Worm (Caenorhabditis elegans) whole organism, late embryonic: ENCODE data around the gene acc-1.

ENCODE experiments used
- C08G9.2 ChIP-seq: sonication (generic microtip); optimal IDR thresholded peaks from 2 replicates; lab custom pipeline; 2016; ENCODE audit warnings: mild to moderate bottlenecking, missing genetic modification characterization, moderate library complexity, missing compliant biosample characterization
- C38D4.7 ChIP-seq: fragments of 200-800 bp; sonication (Bioruptor generic); optimal IDR thresholded peaks from 2 replicates; lab custom pipeline; 2018; ENCODE audit warnings: mild to moderate bottlenecking, missing genetic modification characterization, moderate library complexity, missing compliant biosample characterization
- K09A11.1 ChIP-seq: sonication (generic microtip); optimal IDR thresholded peaks from 2 replicates; lab custom pipeline; 2017; ENCODE audit warnings: antibody characterized with exemption, mild to moderate bottlenecking, missing genetic modification characterization, missing compliant biosample characterization; ENCODE audit not compliant: insufficient read depth
- T23F11.4 ChIP-seq: fragments of 200-800 bp; sonication (Bioruptor generic); optimal IDR thresholded peaks from 2 replicates; lab custom pipeline; 2018; ENCODE audit warnings: mild to moderate bottlenecking, missing genetic modification characterization, missing compliant biosample characterization
- ahr-1 ChIP-seq: sonication (generic microtip); optimal IDR thresholded peaks from 2 replicates; lab custom pipeline; 2016; ENCODE audit warnings: missing genetic modification characterization, missing compliant biosample characterization
- ceh-14 ChIP-seq: sonication (generic microtip); optimal IDR thresholded peaks from 2 replicates; lab custom pipeline; 2016; ENCODE audit warnings: missing genotype, missing genetic modification characterization, missing compliant biosample characterization
- ceh-18 ChIP-seq: sonication (generic microtip); optimal IDR thresholded peaks from 2 replicates; lab custom pipeline; 2016; ENCODE audit warnings: missing genetic modification characterization, missing compliant biosample characterization
- ceh-19 ChIP-seq: fragments of 200-800 bp; sonication (Bioruptor generic); optimal IDR thresholded peaks from 2 replicates; lab custom pipeline; 2018; ENCODE audit warnings: mild to moderate bottlenecking, missing genetic modification characterization, missing compliant biosample characterization
- ceh-30 ChIP-seq: fragments of 150-350 bp; optimal IDR thresholded peaks from 2 replicates; lab custom pipeline; 2014; ENCODE audit warnings: missing biosample characterization, missing genetic modification characterization
- ceh-34 ChIP-seq: sonication (generic microtip); optimal IDR thresholded peaks from 2 replicates; lab custom pipeline; 2016; ENCODE audit warnings: mild to moderate bottlenecking, missing genetic modification characterization, missing compliant biosample characterization
- ceh-45 ChIP-seq: fragments of 200-800 bp; sonication (Bioruptor generic); IDR thresholded peaks from 2 replicates; pipeline ENCODE4 v1.3.6; 2022; ENCODE audit warnings: missing genetic modification reagents, missing genetic modification characterization, missing compliant biosample characterization
- dmd-4 ChIP-seq: sonication (generic microtip); optimal IDR thresholded peaks from 2 replicates; lab custom pipeline; 2016; ENCODE audit warnings: borderline replicate concordance, missing genetic modification characterization, missing compliant biosample characterization
- elt-2 ChIP-seq: sonication (generic microtip); optimal IDR thresholded peaks from 2 replicates; lab custom pipeline; 2016; ENCODE audit warnings: missing genetic modification reagents, missing genetic modification characterization, missing compliant biosample characterization
- fax-1 ChIP-seq: sonication (generic microtip); optimal IDR thresholded peaks from 2 replicates; lab custom pipeline; 2016; ENCODE audit warnings: missing genotype, missing genetic modification characterization, missing compliant biosample characterization
- fkh-10 ChIP-seq: fragments of 150-350 bp; optimal IDR thresholded peaks from 2 replicates; lab custom pipeline; 2014; ENCODE audit warnings: missing biosample characterization, missing genetic modification reagents, missing genetic modification characterization
- fkh-6 ChIP-seq: sonication (generic microtip); optimal IDR thresholded peaks from 2 replicates; lab custom pipeline; 2016; ENCODE audit warnings: missing genetic modification characterization, missing compliant biosample characterization
- gmeb-2 ChIP-seq: sonication (generic microtip); optimal IDR thresholded peaks from 2 replicates; lab custom pipeline; 2016; ENCODE audit warnings: missing genetic modification characterization, inconsistent platforms, missing compliant biosample characterization
- hlh-30 ChIP-seq: sonication (generic microtip); optimal IDR thresholded peaks from 2 replicates; lab custom pipeline; 2017; ENCODE audit warnings: antibody characterized with exemption, missing genetic modification characterization, missing compliant biosample characterization; ENCODE audit not compliant: insufficient read depth
- hlh-8 ChIP-seq: sonication (generic microtip); optimal IDR thresholded peaks from 2 replicates; lab custom pipeline; 2016; ENCODE audit warnings: missing genotype, missing genetic modification characterization, missing compliant biosample characterization
- nfya-1 ChIP-seq: sonication (generic microtip); optimal IDR thresholded peaks from 2 replicates; lab custom pipeline; 2017; ENCODE audit warnings: missing genetic modification characterization, mild to moderate bottlenecking, missing compliant biosample characterization, antibody characterized with exemption, moderate library complexity
- nhr-11 ChIP-seq: fragments of 150-350 bp; optimal IDR thresholded peaks from 2 replicates; lab custom pipeline; 2014; ENCODE audit warnings: missing biosample characterization, missing genetic modification characterization
- nhr-232 ChIP-seq: sonication (generic microtip); optimal IDR thresholded peaks from 2 replicates; lab custom pipeline; 2016; ENCODE audit warnings: missing genetic modification characterization, missing compliant biosample characterization
- pag-3 ChIP-seq: sonication (generic microtip); optimal IDR thresholded peaks from 2 replicates; lab custom pipeline; 2016; ENCODE audit warnings: missing compliant biosample characterization, missing genetic modification characterization, borderline replicate concordance
- pax-1 ChIP-seq: fragments of 150-350 bp; optimal IDR thresholded peaks from 2 replicates; lab custom pipeline; 2014; ENCODE audit warnings: missing biosample characterization, missing genetic modification characterization
- ref-2 ChIP-seq: sonication (generic microtip); optimal IDR thresholded peaks from 2 replicates; lab custom pipeline; 2016; ENCODE audit warnings: missing genetic modification characterization, missing compliant biosample characterization
- sdc-2 ChIP-seq: sonication (generic microtip); optimal IDR thresholded peaks from 2 replicates; lab custom pipeline; 2016; ENCODE audit warnings: missing genotype, missing genetic modification characterization, missing compliant biosample characterization
- syd-9 ChIP-seq: sonication (generic microtip); optimal IDR thresholded peaks from 2 replicates; lab custom pipeline; 2016; ENCODE audit warnings: mild to moderate bottlenecking, missing genetic modification characterization, moderate library complexity, missing compliant biosample characterization
- tbx-2 ChIP-seq: sonication (generic microtip); optimal IDR thresholded peaks from 2 replicates; lab custom pipeline; 2016; ENCODE audit warnings: missing genetic modification characterization, missing compliant biosample characterization
- tbx-7 ChIP-seq: sonication (generic microtip); optimal IDR thresholded peaks from 2 replicates; lab custom pipeline; 2016; ENCODE audit warnings: missing genotype, missing genetic modification characterization, missing compliant biosample characterization
- unc-3 ChIP-seq, 2 experiments: fragments of 200-800 bp in 1 of 2; sonication (Bioruptor generic) in 1 of 2; sonication (generic microtip) in 1 of 2; conservative IDR thresholded peaks in 1 of 2; optimal IDR thresholded peaks in 1 of 2; 2 replicates each; pipeline versions ENCODE4 v1.3.6 to Lab custom; 2016 to 2022; ENCODE audit warnings: missing compliant biosample characterization in 2 of 2, missing genetic modification characterization in 2 of 2, missing genetic modification reagents in 1 of 2
- unc-42 ChIP-seq: sonication (generic microtip); optimal IDR thresholded peaks from 2 replicates; lab custom pipeline; 2016; ENCODE audit warnings: missing genotype, missing genetic modification characterization, missing compliant biosample characterization
- unc-55 ChIP-seq: sonication (generic microtip); optimal IDR thresholded peaks from 2 replicates; lab custom pipeline; 2017; ENCODE audit warnings: missing biosample characterization, missing genetic modification reagents, missing genetic modification characterization
- ztf-16 ChIP-seq: sonication (generic microtip); optimal IDR thresholded peaks from 2 replicates; lab custom pipeline; 2017; ENCODE audit warnings: missing genetic modification characterization, missing compliant biosample characterization

The acc-1 gene

DNA sequence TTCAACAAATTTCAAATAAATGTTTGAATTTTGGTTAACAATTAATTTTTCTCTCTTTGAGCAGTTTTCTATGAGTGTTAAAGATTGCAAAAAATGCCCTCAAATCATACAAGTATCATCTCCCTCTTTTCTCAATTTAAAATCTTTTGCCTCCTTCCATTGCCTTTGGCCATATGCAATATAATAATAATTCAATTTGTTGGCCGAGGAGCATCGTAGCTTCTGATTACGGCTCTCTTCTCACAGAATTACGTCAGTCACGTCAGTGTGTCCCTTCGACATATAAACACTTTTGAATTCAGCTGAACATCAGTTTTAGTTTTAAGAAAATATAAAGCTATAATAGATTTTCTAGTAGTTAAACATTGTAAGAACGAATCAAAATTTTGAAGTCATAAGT is 2.3 kb upstream of the acc-1 start:
- TF ChIP-seq fkh-10 (GFP tag; lab: Kevin White, UChicago), result no peak
- TF ChIP-seq unc-42 (tag; lab: Kevin White, UChicago), result peak; percentile 85
- no peak for TF ChIP-seq sdc-2
- no peak for TF ChIP-seq tbx-7 (tag; lab: Kevin White, UChicago)
- no peak for TF ChIP-seq hlh-8 (tag; lab: Kevin White, UChicago)
- TF ChIP-seq nhr-11 (tag; lab: Kevin White, UChicago), result no peak
- no peak for TF ChIP-seq syd-9 (tag; lab: Kevin White, UChicago)
- TF ChIP-seq ceh-18, result no peak

DNA sequence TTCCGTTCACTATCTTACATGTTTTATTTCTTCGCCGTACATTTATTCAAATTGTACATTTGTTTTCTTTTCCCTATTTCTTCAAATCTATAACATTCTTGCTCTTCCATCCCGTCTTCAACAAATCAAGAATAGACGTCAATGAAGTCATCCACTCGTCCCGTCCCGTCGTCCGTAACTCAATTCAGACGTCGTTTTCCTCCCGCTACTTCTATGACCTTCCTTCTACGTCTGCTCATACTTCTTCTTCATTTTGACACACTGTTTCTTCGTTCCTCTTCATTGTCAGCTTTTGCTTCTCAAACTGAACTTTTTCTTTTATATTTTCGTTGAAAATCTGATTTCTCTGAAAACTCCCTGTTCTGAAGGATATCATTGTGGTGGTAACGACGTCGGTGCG is 2.1 kb downstream of the acc-1 start:
- TF ChIP-seq fax-1, result no peak
- peak; percentile 82 for TF ChIP-seq unc-42 (tag; lab: Kevin White, UChicago)
- no peak for TF ChIP-seq T23F11.4 (GFP tag; lab: Kevin White, UChicago)
- TF ChIP-seq gmeb-2, result no peak

DNA sequence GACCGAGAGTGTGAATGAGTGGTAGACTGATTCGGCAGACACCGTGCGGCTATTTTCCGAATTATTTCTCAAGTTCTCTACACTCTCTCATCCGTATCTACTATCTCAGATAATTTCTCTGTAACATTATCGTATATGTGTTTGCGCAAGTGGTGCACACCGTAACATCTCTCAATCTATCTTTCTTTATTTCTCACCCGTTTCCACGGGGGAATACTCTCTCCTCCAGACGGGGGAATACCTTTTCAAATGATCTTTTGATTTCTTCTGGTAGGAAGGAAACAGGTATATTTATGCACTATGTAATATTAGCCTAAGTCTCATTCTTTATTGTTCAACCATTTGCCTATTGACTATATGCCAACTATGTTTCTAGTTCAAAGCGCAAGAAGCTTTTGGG is 9.2 kb downstream of the acc-1 start:
- TF ChIP-seq ceh-18 (no peak), ref-2 (tag; lab: Kevin White, UChicago) (no peak), ztf-16 (tag; lab: Kevin White, UChicago) (no peak), tbx-2 (peak; percentile 45), ceh-30 (tag; lab: Kevin White, UChicago) (peak; percentile 8), fkh-6 (no peak), unc-3 (GFP tag; conservative IDR thresholded peaks at IDR 0.05; lab: Robert Waterston, UW) (no peak), unc-3 (tag; optimal IDR thresholded peaks at IDR 0.05; lab: Kevin White, UChicago) (no peak), K09A11.1 (tag; lab: Kevin White, UChicago) (no peak), ceh-14 (no peak), nfya-1 (tag; lab: Kevin White, UChicago) (peak; percentile 25), C08G9.2 (no peak), nhr-232 (no peak), pax-1 (tag; lab: Kevin White, UChicago) (no peak), C38D4.7 (GFP tag; lab: Kevin White, UChicago) (no peak), dmd-4 (tag; lab: Kevin White, UChicago) (no peak), pag-3 (tag; lab: Kevin White, UChicago) (no peak), elt-2 (tag; lab: Kevin White, UChicago) (peak; percentile 19), ceh-34 (tag; lab: Kevin White, UChicago) (peak; percentile 38), fkh-10 (GFP tag; lab: Kevin White, UChicago) (no peak), syd-9 (tag; lab: Kevin White, UChicago) (no peak), ahr-1 (no peak), ceh-19 (no peak), ceh-45 (GFP tag; lab: Robert Waterston, UW) (no peak), unc-55 (no peak)

DNA sequence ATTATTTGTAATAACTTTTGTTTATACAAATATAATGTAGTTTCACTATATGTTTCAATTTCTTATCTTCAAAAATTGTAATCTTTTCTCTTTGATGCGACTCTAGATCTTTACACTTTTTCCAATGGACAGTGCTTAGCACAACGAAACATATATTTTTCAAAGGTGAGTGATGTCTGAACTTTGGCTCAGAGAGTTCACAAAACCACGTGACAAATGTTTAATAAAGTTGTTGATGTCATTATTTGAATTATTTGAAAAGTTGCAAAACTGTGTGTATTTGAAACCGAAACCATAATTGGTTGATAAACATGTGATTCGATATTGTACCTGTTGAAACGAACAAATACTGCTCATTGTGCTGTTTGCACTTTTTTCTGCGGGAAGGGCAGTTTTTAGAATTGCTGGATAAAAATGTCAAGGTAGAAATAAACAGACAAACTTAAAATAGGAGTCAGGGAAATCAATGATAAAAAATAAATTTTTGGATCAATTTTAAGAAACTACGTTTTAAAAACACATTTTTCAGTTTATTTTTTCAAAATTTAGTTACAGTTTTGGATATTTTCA is 10.3 kb downstream of the acc-1 start:
- peak; percentile 7 for TF ChIP-seq hlh-30 (tag; lab: Kevin White, UChicago)
- no peak for TF ChIP-seq pag-3 (tag; lab: Kevin White, UChicago)

DNA sequence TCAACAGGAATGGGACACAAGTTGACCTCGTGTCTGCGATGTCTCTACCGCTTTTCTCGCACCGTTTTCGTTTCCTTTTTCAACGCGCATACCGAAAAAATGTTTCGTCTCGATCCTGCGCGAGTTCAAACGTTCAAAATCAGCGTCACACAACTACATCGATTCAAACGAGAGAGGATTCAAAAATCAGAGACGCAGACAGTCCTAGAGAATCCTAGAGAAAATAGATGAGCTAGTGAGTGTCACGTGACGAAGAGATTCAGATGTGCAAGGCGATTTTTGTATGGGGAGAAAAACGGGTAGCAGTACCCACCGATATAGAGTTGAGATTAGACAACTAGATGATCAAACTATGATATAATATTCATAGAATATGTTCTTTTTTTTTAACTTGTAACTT is 12.1 kb downstream of the acc-1 start:
- TF ChIP-seq hlh-30 (tag; lab: Kevin White, UChicago), result peak; percentile 72
- TF ChIP-seq fkh-10 (GFP tag; lab: Kevin White, UChicago), result no peak
